Worm (Caenorhabditis elegans) whole organism, early embryonic: ENCODE results near the gene pole-2.

Experiments
- aly-1 ChIP-seq: sonication (generic microtip); optimal IDR thresholded peaks from 2 replicates; lab custom pipeline; 2016; ENCODE audit warnings: missing genetic modification characterization, missing compliant biosample characterization
- ama-1 ChIP-seq: fragments of 150-350 bp; optimal IDR thresholded peaks from 2 replicates; lab custom pipeline; 2014
- ets-7 ChIP-seq: sonication (generic microtip); optimal IDR thresholded peaks from 2 replicates; lab custom pipeline; 2016; ENCODE audit warnings: missing genotype, missing genetic modification characterization, missing compliant biosample characterization
- hmbx-1 ChIP-seq: sonication (generic microtip); optimal IDR thresholded peaks from 2 replicates; lab custom pipeline; 2016; ENCODE audit warnings: mild to moderate bottlenecking, missing genetic modification characterization, missing compliant biosample characterization
- scrt-1 ChIP-seq: fragments of 200-800 bp; sonication (Bioruptor generic); IDR thresholded peaks from 2 replicates; pipeline ENCODE4 v1.3.6; 2022; ENCODE audit warnings: missing genetic modification characterization, missing compliant biosample characterization

ce11 chrIV:8718153-8718552, 31.7 kb upstream of the pole-2 start, which contains the start of gene H23L24.1:
- no peak for TF ChIP-seq scrt-1 (GFP tag; lab: Robert Waterston, UW)
- no peak for TF ChIP-seq hmbx-1 (tag; lab: Kevin White, UChicago)
- no peak for TF ChIP-seq ets-7 (tag; lab: Kevin White, UChicago)
- TF ChIP-seq aly-1 (tag; lab: Kevin White, UChicago), result no peak
- no peak for TF ChIP-seq ama-1 (lab: Kevin White, UChicago)
